Worm (Caenorhabditis elegans): ENCODE measurements around the gene C32H11.3.

The C32H11.3 gene

DNA sequence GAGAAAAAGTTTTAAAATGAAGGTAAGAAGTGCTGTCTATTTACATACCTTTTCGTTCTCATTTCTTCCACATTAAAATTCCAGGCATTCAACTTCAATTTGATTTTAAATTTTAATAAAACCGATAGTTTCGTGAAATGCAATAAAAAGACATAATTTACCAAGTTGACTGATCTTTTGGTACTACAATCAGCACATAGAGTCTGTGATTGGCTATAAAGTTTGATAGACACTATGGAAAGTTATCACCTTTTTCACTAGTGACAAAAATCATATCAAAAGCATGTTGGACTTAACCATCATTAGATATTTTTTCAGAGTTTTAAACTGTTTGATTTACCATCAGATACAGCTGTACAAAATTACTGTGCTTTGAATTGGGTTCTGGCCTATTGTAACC, 2.9 kb upstream of the C32H11.3 start, which contains the start of gene srz-15:
Gene srz-15, plus strand, starts transcription at position 301 of the 400 bp plus-strand sequence.
- no peak for TF ChIP-seq ceh-24 (tag; optimal IDR thresholded peaks at IDR 0.05)
- TF ChIP-seq Y22D7AL.16 (tag; optimal IDR thresholded peaks at IDR 0.05), result no peak
- TF ChIP-seq ama-1 (optimal IDR thresholded peaks at IDR 0.05), result no peak

DNA sequence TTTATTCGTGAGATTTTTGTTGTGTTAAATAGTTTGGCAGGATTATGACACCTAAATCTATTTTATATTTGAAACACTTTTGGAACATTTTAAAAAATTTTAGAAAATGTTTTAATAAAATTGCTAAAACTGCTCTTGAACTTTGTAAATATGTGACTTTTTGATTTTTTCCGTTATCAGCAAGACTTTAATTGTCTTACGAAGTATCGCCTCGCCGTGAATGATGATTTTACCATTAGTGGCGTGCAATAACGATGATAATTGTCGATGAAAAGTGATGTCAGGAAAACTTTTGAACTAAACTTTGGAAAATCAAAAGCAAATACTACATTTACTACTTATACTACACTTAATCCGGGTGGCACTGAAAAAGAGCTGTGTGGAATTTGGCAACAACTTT, 2.2 kb downstream of the C32H11.3 start:
- TF ChIP-seq sox-2 (GFP tag; IDR thresholded peaks at IDR 0.05) (no peak), dmd-4 (tag; optimal IDR thresholded peaks at IDR 0.05; ENCODE audit: borderline replicate concordance) (no peak), Y22D7AL.16 (tag; optimal IDR thresholded peaks at IDR 0.05) (no peak), lin-11 (tag; optimal IDR thresholded peaks at IDR 0.05) (no peak), unc-3 (GFP tag; conservative IDR thresholded peaks at IDR 0.05) (no peak), unc-3 (tag; optimal IDR thresholded peaks at IDR 0.05) (no peak), sox-4 (tag; optimal IDR thresholded peaks at IDR 0.05) (no peak), pqm-1 (tag; optimal IDR thresholded peaks at IDR 0.05) (no peak)

- TF ChIP-seq pros-1 (tag; optimal IDR thresholded peaks at IDR 0.05) (no peak), dve-1 (tag; optimal IDR thresholded peaks at IDR 0.05) (no peak), C08G9.2 (tag; optimal IDR thresholded peaks at IDR 0.05) (no peak), fkh-10 (GFP tag; optimal IDR thresholded peaks at IDR 0.05) (no peak), hlh-15 (tag; optimal IDR thresholded peaks at IDR 0.05) (no peak), mec-3 (tag; optimal IDR thresholded peaks at IDR 0.05; ENCODE audit: borderline replicate concordance) (no peak), K02D7.2 (tag; optimal IDR thresholded peaks at IDR 0.05) (no peak), tbx-7 (tag; optimal IDR thresholded peaks at IDR 0.05) (no peak), gmeb-2 (tag; optimal IDR thresholded peaks at IDR 0.05) (no peak), hlh-13 (GFP tag; optimal IDR thresholded peaks at IDR 0.05) (no peak), ceh-22 (tag; optimal IDR thresholded peaks at IDR 0.05) (no peak), lin-11 (tag; optimal IDR thresholded peaks at IDR 0.05) (no peak), ceh-48 (tag; optimal IDR thresholded peaks at IDR 0.05) (no peak), ceh-30 (tag; optimal IDR thresholded peaks at IDR 0.05) (no peak), rnt-1 (tag; optimal IDR thresholded peaks at IDR 0.05) (no peak)
These were observed 2.7 kb downstream of the C32H11.3 start, which contains the start of gene C32H11.4 for ce11 chrIV:12921027-12921426. C32H11.4 (plus strand) TSS chrIV:12921264.

DNA sequence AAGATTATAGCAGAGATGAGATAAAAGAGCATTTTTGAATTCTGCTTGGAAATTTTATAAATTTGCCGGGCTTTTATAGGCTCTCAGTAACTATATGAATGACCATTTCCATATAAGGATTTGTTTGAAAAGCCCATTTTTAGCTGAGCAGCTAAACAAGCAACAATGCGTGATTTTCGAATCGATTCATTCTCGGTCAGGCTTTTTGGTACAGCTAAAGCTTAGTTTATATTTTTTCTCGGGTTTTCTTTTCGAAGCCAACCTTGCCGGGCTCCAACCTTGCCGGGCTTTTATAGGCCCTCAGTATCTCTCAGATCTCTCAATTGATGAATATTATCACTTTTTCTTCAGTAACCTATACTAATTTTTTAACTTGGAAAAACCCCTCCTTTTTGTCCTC, 6.0 kb downstream of the C32H11.3 start, which contains the start of gene srlf-4:
Gene srlf-4, minus strand, starts transcription at position 101 of the 400 bp plus-strand sequence.
- no peak for TF ChIP-seq ztf-16 (tag; optimal IDR thresholded peaks at IDR 0.05)
- no peak for TF ChIP-seq sdc-2 (tag; optimal IDR thresholded peaks at IDR 0.05)
- TF ChIP-seq nhr-232 (tag; optimal IDR thresholded peaks at IDR 0.05), result no peak
- TF ChIP-seq pros-1 (tag; optimal IDR thresholded peaks at IDR 0.05), result no peak
- no peak for TF ChIP-seq pha-4 (tag; optimal IDR thresholded peaks at IDR 0.05)
- no peak for TF ChIP-seq ceh-6 (GFP tag; optimal IDR thresholded peaks at IDR 0.05)
- TF ChIP-seq mec-3 (tag; optimal IDR thresholded peaks at IDR 0.05; ENCODE audit: borderline replicate concordance), result no peak
- no peak for TF ChIP-seq tbx-2 (tag; optimal IDR thresholded peaks at IDR 0.05)
- TF ChIP-seq unc-86 (tag; optimal IDR thresholded peaks at IDR 0.05), result no peak
- TF ChIP-seq ceh-48 (tag; optimal IDR thresholded peaks at IDR 0.05), result no peak
- no peak for TF ChIP-seq F13H6.1 (tag; optimal IDR thresholded peaks at IDR 0.05)

DNA sequence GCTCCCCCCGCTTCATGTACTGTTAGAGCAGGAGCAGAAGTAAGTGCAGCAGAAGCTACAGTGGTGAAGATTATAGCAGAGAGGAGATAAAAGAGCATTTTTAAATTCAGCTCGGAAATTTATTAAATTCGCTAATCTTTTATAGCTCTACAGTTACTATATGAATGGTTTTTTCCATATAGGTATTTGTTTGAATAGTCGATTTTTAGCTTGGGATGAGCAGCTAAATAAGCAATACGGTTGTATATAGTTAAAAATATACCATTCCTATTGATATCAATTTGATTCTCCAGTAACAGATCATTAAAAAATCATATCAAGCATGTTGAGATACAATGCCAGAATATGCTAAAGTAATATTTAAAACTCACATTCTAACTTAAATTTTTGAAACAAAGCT, 8.3 kb downstream of the C32H11.3 start, which contains the start of gene srlf-5:
Gene srlf-5, minus strand, starts transcription at position 101 of the 400 bp plus-strand sequence.
- TF ChIP-seq hlh-8 (tag; optimal IDR thresholded peaks at IDR 0.05) (no peak), K02D7.2 (tag; optimal IDR thresholded peaks at IDR 0.05) (no peak), ceh-34 (tag; optimal IDR thresholded peaks at IDR 0.05) (no peak), Y22D7AL.16 (tag; optimal IDR thresholded peaks at IDR 0.05) (no peak), ceh-24 (tag; optimal IDR thresholded peaks at IDR 0.05) (no peak), ceh-31 (tag; optimal IDR thresholded peaks at IDR 0.05) (no peak), eyg-1 (tag; optimal IDR thresholded peaks at IDR 0.05) (no peak), ceh-45 (GFP tag; IDR thresholded peaks at IDR 0.05) (no peak), unc-55 (GFP tag; optimal IDR thresholded peaks at IDR 0.05) (no peak), ceh-18 (tag; optimal IDR thresholded peaks at IDR 0.05) (no peak), tbx-7 (tag; optimal IDR thresholded peaks at IDR 0.05) (no peak), fax-1 (tag; optimal IDR thresholded peaks at IDR 0.05) (no peak), elt-4 (tag; optimal IDR thresholded peaks at IDR 0.05) (no peak), syd-9 (tag; optimal IDR thresholded peaks at IDR 0.05) (no peak), mec-3 (tag; optimal IDR thresholded peaks at IDR 0.05; ENCODE audit: borderline replicate concordance) (no peak)
